Worm (Caenorhabditis elegans) whole organism, late embryonic: ENCODE measurements around the gene hars-1.

ENCODE experiments used
- K02D7.2 ChIP-seq: sonication (generic microtip); optimal IDR thresholded peaks from 2 replicates; lab custom pipeline; 2017; ENCODE audit warnings: mild to moderate bottlenecking, missing genetic modification characterization, missing compliant biosample characterization
- K09A11.1 ChIP-seq: sonication (generic microtip); optimal IDR thresholded peaks from 2 replicates; lab custom pipeline; 2017; ENCODE audit warnings: antibody characterized with exemption, mild to moderate bottlenecking, missing genetic modification characterization, missing compliant biosample characterization; ENCODE audit not compliant: insufficient read depth
- T23F11.4 ChIP-seq: fragments of 200-800 bp; sonication (Bioruptor generic); optimal IDR thresholded peaks from 2 replicates; lab custom pipeline; 2018; ENCODE audit warnings: mild to moderate bottlenecking, missing genetic modification characterization, missing compliant biosample characterization
- Y22D7AL.16 ChIP-seq: sonication (generic microtip); optimal IDR thresholded peaks from 2 replicates; lab custom pipeline; 2016; ENCODE audit warnings: missing genetic modification characterization, missing compliant biosample characterization
- ama-1 ChIP-seq: fragments of 150-350 bp; optimal IDR thresholded peaks from 2 replicates; lab custom pipeline; 2014
- ceh-2 ChIP-seq: sonication (generic microtip); optimal IDR thresholded peaks from 2 replicates; lab custom pipeline; 2016; ENCODE audit warnings: missing genotype, missing genetic modification characterization, missing compliant biosample characterization
- ceh-31 ChIP-seq: sonication (generic microtip); optimal IDR thresholded peaks from 2 replicates; lab custom pipeline; 2016; ENCODE audit warnings: missing genetic modification characterization, missing compliant biosample characterization
- ceh-9 ChIP-seq: sonication (generic microtip); optimal IDR thresholded peaks from 2 replicates; lab custom pipeline; 2016; ENCODE audit warnings: mild to moderate bottlenecking, missing genetic modification characterization, inconsistent platforms, missing compliant biosample characterization
- dve-1 ChIP-seq: sonication (generic microtip); optimal IDR thresholded peaks from 2 replicates; lab custom pipeline; 2017; ENCODE audit warnings: antibody characterized with exemption, mild to moderate bottlenecking, missing genetic modification characterization, missing compliant biosample characterization
- eyg-1 ChIP-seq: sonication (generic microtip); optimal IDR thresholded peaks from 2 replicates; lab custom pipeline; 2016; ENCODE audit warnings: missing genotype, missing genetic modification characterization, missing compliant biosample characterization
- fax-1 ChIP-seq: sonication (generic microtip); optimal IDR thresholded peaks from 2 replicates; lab custom pipeline; 2016; ENCODE audit warnings: missing genotype, missing genetic modification characterization, missing compliant biosample characterization
- hlh-6 ChIP-seq: sonication (generic microtip); optimal IDR thresholded peaks from 2 replicates; lab custom pipeline; 2016; ENCODE audit warnings: missing genotype, missing genetic modification characterization, missing compliant biosample characterization
- nfya-1 ChIP-seq: sonication (generic microtip); optimal IDR thresholded peaks from 2 replicates; lab custom pipeline; 2017; ENCODE audit warnings: missing genetic modification characterization, mild to moderate bottlenecking, missing compliant biosample characterization, antibody characterized with exemption, moderate library complexity
- odd-2 ChIP-seq: sonication (generic microtip); optimal IDR thresholded peaks from 2 replicates; lab custom pipeline; 2017; ENCODE audit warnings: antibody characterized with exemption, mild to moderate bottlenecking, missing genetic modification characterization, missing compliant biosample characterization
- pat-9 ChIP-seq: fragments of 200-800 bp; sonication (Bioruptor generic); optimal IDR thresholded peaks from 2 replicates; lab custom pipeline; 2018; ENCODE audit warnings: mild to moderate bottlenecking, missing genetic modification characterization, moderate library complexity, missing compliant biosample characterization
- pax-1 ChIP-seq: fragments of 150-350 bp; optimal IDR thresholded peaks from 2 replicates; lab custom pipeline; 2014; ENCODE audit warnings: missing biosample characterization, missing genetic modification characterization
- ttx-3 ChIP-seq: sonication (generic microtip); optimal IDR thresholded peaks from 2 replicates; lab custom pipeline; 2016; ENCODE audit warnings: missing genetic modification reagents, missing genetic modification characterization, missing compliant biosample characterization
- unc-55 ChIP-seq: sonication (generic microtip); optimal IDR thresholded peaks from 2 replicates; lab custom pipeline; 2017; ENCODE audit warnings: missing biosample characterization, missing genetic modification reagents, missing genetic modification characterization
- zip-5 ChIP-seq: sonication (generic microtip); optimal IDR thresholded peaks from 2 replicates; lab custom pipeline; 2016; ENCODE audit warnings: missing genetic modification characterization, missing compliant biosample characterization

The hars-1 gene

ce11 chrIV:10909708-10910107 is 51.0 kb downstream of the hars-1 start, which contains the start of gene pyk-2:
Gene pyk-2, plus strand, starts transcription at chrIV:10909913.
- TF ChIP-seq eyg-1 (tag; lab: Kevin White, UChicago) (no peak), fax-1 (tag; lab: Kevin White, UChicago) (no peak), ama-1 (lab: Kevin White, UChicago) (no peak), ceh-31 (tag; lab: Kevin White, UChicago) (no peak), ceh-2 (tag; lab: Kevin White, UChicago) (no peak), unc-55 (GFP tag; lab: Kevin White, UChicago) (no peak), K09A11.1 (tag; lab: Kevin White, UChicago) (no peak), ceh-9 (tag; lab: Kevin White, UChicago) (no peak), nfya-1 (no peak), Y22D7AL.16 (tag; lab: Kevin White, UChicago) (no peak), ttx-3 (tag; lab: Kevin White, UChicago) (no peak), hlh-6 (tag; lab: Kevin White, UChicago) (no peak), T23F11.4 (GFP tag; lab: Kevin White, UChicago) (no peak), zip-5 (no peak), odd-2 (tag; lab: Kevin White, UChicago) (no peak), pax-1 (tag; lab: Kevin White, UChicago) (no peak), pat-9 (tag; lab: Kevin White, UChicago) (no peak), K02D7.2 (tag; lab: Kevin White, UChicago) (no peak), dve-1 (tag; lab: Kevin White, UChicago) (no peak)
